Fruit fly (Drosophila melanogaster) S2 (cell line): ENCODE data around the gene fh.

Experiments
- CG8478 ChIP-seq: fragments of >200 bp; optimal IDR thresholded peaks from 2 replicates; lab custom pipeline; 2018
- CTCF ChIP-seq, 2 experiments: fragments of >200 bp; optimal IDR thresholded peaks; 2 replicates each; lab custom pipeline; 2018

The fh gene

DNA sequence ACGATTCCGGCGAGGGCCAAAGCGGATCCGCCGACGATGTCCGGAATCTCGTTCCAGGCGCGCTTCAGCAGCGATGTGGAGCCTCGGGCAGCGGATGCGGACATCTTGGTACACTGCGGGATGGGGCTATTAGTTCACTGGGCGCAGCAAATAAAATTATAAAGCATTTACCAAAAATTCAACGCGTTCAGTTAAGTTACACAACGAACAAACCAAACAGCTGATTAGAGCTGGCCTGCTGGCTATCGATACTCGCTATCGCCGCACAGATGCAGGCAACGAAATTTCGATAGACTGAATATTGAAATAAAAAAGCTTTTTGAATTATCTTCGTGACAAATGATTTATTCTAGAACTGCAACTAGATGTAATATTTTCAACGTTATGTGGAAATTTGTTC, 10.9 kb upstream of the fh start, which contains the start of gene NdufA3:
Gene NdufA3 (minus strand): TSS at position 317 of the 400 bp plus-strand sequence.
- TF ChIP-seq CTCF (optimal IDR thresholded peaks at IDR 0.05; lab: Kevin White, UChicago): no peak
- no peak for TF ChIP-seq CG8478 (lab: Kevin White, UChicago)

DNA sequence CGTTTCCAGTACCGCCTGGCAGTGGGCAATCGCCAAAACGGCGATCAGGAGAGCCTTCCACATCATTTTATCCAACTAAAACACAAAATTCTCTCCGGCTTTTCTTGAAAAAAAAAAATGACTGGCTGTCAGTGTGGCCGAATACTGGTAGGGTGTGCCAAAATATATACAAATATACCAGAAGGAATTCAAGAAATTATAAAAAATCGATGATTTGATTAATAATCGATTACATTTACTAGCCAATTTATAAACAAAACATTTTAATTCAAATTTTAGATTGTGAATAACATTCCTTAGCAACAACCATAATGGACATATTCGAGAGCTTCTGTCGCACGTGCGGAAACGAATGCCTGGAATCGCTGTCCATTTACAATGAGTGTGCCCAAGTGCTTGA, 9.5 kb upstream of the fh start, which contains the start of the genes Ost48 and Dlip1:
Gene Ost48 (minus strand): TSS at position 150 of the 400 bp plus-strand sequence.
Gene Dlip1 (plus strand): TSS at position 257 of the 400 bp plus-strand sequence.
- TF ChIP-seq CG8478 (lab: Kevin White, UChicago) (no peak), CTCF (optimal IDR thresholded peaks at IDR 0.05; lab: Kevin White, UChicago) (no peak)

DNA sequence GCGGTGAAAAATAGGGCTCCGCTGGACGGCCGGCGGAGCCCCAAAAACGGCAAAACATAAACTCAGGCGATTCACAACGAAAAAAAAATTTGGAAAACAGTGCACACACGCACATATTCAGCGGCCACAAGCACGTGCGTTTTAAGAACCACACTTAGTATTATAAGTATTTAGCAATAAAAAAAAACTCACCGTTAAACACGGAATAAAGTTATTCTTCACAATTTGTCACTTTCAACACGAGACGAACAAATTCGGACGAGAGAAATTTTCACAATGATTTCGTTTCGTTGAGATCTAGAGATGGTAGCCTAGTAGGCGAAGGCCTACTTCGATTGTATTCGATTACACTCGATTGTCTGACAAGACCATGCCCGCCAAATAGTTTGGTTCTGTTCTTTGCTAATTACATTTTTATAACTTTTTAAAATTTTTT, 7.5 kb upstream of the fh start, which contains the start of gene His3.3B:
Gene His3.3B (minus strand): TSS at position 282 of the 436 bp plus-strand sequence.
- TF ChIP-seq CTCF (optimal IDR thresholded peaks at IDR 0.05; lab: Kevin White, UChicago): peak in 1 of 2 experiments; percentile 32
- no peak for TF ChIP-seq CG8478 (lab: Kevin White, UChicago)

DNA sequence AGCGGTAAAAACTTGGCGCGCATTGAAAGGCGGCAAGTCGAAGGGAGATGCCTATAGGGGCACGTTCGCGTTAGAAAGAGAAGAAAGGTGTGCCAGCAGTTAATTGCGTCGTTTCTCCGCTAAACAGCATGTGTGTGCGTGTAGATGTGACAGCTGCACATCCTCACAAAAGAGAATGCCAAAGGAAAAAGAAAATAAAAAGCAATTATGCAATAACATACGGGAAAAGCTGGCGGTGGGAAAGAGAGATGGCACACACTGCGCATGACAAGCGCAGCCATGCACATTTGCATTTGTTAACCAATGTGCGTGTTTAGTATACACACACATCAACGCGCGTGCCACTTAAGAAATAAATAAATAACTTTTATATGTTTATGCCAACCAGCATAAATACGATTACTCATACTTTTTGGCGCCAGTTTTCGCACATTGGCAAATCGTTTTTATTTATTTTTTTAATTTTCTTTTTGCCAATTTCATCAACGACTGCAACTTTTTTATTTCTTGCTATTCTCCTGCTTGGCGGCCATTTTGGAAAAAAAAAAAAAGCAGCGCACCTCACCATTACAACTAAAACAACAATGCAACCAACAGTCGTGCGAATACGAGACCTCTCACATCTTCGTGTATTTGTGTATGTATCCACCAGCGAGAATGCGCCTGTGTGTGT, 7.0 kb upstream of the fh start:
- peak in 1 of 2 experiments; percentile 16 for TF ChIP-seq CTCF (optimal IDR thresholded peaks at IDR 0.05; lab: Kevin White, UChicago)
- TF ChIP-seq CG8478 (lab: Kevin White, UChicago): no peak

DNA sequence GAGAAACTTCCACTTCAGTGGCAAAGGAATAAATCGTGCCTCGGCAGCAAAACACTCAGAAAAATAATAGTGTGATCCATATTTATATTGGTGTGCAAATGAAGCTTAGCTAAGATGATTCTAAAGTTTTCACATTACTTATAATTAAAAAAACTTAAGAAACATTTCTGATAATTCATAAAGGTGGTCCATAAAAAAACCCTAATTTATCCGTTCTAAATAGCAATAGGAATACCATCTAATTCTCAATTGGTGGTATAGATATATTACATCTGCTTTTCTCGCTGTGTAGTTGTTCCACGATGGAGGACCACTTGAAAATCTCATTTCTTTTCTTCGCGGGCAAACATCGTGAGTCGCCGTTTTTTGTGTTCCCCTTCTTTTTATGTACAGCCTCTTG, 6.3 kb upstream of the fh start:
- TF ChIP-seq CTCF (optimal IDR thresholded peaks at IDR 0.05; lab: Kevin White, UChicago): no peak
- no peak for TF ChIP-seq CG8478 (lab: Kevin White, UChicago)

DNA sequence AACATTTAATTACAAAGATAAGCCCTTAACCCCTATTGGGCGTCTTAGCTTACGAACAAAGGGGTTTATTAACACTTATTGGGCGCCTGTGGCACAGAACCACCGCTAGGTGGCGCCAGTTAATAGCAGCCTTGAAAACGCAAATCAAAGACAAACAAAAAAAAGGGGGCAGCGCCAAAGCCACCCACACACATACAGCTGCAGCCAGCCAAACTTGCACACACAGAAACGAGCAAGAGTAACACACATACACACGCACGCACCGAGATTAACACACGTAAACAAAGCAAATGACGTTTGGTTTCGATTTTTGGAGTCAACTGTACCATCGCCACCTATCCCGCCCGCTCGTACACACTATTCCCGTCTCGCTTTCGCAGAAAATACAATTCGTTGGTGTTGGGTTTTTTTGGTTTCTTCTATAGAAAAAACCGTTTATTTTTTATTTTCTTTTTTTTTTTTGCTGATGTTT, 3.3 kb upstream of the fh start:
- TF ChIP-seq CG8478 (lab: Kevin White, UChicago) (no peak), CTCF (optimal IDR thresholded peaks at IDR 0.05; lab: Kevin White, UChicago) (peak; percentile 85 to 89)

DNA sequence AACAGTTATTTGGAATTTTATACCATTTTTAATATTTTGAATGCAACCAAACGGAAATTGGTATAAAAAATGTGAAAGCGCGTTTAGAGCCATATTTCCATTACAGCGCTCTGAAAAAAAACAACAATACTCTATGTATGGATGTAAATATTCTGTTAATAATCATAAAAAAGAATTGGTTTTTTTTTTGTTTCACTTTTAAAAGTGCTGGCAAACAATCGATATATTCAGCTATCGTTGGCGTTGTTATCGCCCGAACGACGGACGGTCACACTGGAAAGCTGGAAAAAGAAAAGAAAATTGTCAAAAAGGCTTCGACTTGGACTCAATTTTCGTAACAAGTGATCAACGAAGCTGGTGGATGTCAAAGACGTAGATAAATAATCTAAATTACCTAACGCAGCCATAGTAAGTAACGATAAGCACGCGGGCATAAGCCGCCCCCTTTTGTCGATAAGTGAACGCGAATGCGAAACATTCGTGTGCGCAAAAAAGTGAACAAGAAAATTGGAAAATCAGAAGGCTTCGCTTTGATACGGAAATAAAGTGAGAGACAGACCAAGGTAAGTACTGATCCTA, 6.6 kb downstream of the fh start, which contains the start of gene CG7065:
Gene CG7065 (plus strand): TSS at position 270 of the 579 bp plus-strand sequence.
- TF ChIP-seq CTCF (optimal IDR thresholded peaks at IDR 0.05; lab: Kevin White, UChicago): no peak

DNA sequence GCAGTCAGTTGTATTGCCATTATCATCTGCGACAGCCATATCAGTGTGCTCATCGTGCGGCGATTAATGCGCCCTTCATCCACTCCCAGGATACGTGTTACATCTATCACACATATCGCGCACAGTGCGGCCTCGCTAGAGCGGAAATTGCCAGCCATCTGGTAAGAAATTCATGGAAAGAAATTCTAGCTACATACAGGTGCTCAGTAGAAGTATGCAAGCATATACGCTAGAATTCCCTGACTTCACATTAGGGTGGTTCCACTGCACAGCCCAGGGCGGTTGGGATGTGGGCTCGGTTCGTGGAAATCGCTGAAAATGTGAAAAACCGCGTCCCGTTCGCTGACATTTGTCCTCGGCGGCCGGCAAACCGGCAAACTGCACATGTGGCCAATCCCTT, 7.7 kb downstream of the fh start:
- TF ChIP-seq CTCF (optimal IDR thresholded peaks at IDR 0.05; lab: Kevin White, UChicago): no peak
- TF ChIP-seq CG8478 (lab: Kevin White, UChicago): no peak

DNA sequence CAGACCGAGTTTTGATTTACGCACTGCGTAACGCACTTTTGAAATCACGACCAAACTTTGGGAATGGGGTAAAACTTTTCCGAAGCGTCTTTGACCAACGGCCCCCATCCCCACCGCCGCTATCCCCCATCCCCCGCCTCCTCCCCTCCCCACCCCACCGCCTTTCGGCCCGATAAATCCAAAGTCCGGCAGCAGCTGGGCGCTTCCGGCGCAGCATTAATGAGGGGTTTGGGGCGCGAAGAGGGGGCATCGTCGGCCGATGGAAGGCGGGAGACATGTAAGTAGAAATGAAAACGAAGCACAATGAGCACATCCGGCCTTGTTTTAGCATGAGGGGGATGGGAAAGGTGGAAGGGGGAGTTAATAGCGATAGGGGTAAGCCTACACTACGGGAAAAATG, 9.7 kb downstream of the fh start:
- TF ChIP-seq CTCF (optimal IDR thresholded peaks at IDR 0.05; lab: Kevin White, UChicago) (no peak), CG8478 (lab: Kevin White, UChicago) (no peak)

DNA sequence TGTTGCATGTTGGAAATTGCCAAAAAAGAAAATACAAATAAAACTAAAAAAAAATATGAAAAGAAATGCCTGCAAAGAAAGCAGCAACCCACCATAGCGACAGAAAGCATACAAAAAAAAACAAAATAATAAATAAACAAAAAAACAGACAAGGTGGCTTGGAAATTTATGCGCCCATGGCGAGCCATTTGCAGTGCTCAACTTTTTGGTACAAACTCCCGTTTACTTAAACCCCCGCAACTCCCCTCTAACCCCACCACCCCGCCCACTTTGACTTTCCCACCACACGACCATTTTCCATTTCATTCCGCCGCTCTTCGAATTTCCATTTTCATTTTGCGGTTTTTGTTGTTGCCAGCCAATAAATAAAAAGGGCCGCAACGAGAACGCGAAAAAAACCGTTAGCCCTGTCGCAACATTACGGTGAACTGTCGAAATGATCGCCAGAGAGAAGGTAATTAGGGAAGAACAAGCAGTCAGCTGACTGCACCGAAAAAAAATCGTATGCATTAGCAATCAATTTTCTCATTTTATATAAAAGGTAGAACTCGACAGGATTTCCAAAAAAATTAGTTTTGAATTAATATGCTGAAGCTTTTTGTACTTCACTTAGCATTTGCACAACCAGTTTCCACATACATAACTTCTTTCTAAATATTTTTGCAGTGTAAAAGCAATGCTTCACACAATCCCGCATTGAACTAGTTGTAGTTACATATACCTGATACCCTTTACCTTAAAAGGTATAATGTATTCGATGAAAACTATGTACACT, 11.9 kb downstream of the fh start:
- TF ChIP-seq CG8478 (lab: Kevin White, UChicago) (no peak), CTCF (optimal IDR thresholded peaks at IDR 0.05; lab: Kevin White, UChicago) (no peak)

DNA sequence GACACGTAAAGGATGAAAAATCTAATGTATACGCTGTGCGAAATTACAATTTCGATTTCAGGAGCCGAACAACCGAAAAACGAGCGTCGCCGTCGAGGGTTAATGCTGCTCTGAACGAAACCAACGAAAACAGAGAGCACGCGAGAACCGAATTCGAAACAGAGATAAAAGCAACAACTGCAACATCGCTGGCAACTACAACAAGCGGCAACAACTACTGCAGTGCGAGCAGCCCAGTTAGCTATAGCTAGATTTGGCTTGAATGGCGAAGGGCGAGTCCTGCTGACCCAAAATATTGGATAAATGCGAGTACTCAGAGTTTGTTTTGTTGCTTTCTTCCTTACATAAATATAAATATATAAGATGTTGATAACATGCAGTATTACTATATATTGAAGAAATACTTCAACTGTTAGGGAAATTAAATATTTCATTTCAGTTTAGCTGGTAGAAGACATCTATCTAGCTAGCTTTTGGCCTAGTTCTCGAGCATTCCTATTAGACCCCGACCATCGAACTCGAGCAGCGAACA, 13.9 kb downstream of the fh start, which contains the start of gene fend:
Gene fend (minus strand): TSS at position 178 of the 532 bp plus-strand sequence.
- TF ChIP-seq CTCF (optimal IDR thresholded peaks at IDR 0.05; lab: Kevin White, UChicago) (no peak), CG8478 (lab: Kevin White, UChicago) (no peak)

DNA sequence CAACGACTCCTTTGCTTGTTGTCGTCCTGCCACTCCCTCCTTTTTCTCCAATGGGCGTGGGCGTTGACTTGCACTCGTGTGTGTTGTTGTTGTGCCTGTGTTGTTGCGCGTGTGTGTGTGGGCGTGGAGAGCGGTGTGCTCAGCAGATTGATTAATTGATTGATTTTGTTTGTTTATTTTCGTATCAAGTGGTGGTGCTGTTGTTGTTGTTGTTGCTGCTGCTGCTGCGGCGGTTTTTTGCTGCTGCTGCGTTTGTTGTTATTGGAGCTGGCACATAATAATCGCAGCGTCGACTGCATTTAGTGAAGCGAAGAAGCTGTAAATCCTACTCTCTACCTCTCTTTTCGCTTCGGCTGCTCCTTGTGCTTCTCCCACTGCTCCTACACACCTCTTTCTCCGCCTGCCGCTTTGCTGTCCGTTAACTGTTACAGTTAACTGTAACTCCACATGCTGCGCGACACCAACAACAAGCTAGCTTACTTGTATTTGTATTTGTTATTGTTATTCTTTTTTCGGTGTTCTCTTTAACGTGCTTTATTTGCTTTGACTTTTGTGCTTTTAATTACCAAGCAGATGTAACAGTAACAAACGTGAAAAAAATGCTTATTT, 14.5 kb downstream of the fh start:
- TF ChIP-seq CTCF (optimal IDR thresholded peaks at IDR 0.05; lab: Kevin White, UChicago) (no peak), CG8478 (lab: Kevin White, UChicago) (no peak)

DNA sequence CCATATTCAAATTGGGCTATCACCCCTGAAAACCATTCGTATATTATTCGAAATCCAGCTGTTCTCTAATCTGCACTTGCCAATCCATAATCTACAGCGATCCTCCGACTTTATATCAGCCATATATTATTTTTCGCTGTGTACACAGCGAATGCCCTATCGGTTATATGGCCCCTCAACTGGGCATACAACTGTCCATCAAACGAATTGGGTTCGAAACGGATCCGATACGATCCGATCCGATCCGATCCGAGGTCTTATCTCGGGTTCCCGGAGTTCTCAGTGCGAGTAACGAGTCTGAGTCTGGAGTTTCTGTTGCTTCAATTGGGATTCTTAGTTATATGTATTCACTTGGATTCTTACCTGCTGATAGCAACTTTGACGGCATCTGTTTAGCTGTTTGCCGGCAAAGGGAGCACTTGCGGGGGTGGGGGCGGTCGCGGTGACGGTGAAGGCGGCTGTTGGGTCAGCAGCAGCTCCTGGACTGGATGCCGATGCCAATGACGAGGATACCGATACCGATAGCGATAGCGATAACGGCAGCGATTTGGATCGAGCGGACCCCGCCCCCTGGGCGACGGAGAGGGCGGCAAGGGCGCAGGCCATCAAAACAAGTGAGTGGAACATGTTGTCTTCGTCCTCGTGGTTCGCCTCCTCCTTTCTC, 15.2 kb downstream of the fh start:
- TF ChIP-seq CTCF (optimal IDR thresholded peaks at IDR 0.05; lab: Kevin White, UChicago): no peak
- TF ChIP-seq CG8478 (lab: Kevin White, UChicago): no peak
